Fruit fly (Drosophila melanogaster): ENCODE results near the gene CG2124.

dm6 chrX:10600254-10600916, 4.5 kb downstream of the CG2124 start:
- TF ChIP-seq kay (GFP tag; ENCODE audit: borderline replicate concordance) (no peak), CG7045 (GFP tag; optimal IDR thresholded peaks at IDR 0.05) (no peak), CG14711 (tag; optimal IDR thresholded peaks at IDR 0.05) (peak; percentile 54), cnc (optimal IDR thresholded peaks at IDR 0.05) (no peak)

Measured in whole organism, adult.